Worm (Caenorhabditis elegans) whole organism, L4/young adult: ENCODE results near the gene cut-4.

Experiments
- W03F9.2 ChIP-seq: fragments of 150-350 bp; optimal IDR thresholded peaks from 2 replicates; lab custom pipeline; 2014; ENCODE audit warnings: missing biosample characterization, missing genetic modification characterization
- dao-5 ChIP-seq: sonication (generic microtip); optimal IDR thresholded peaks from 2 replicates; lab custom pipeline; 2016; ENCODE audit warnings: missing genotype, missing genetic modification characterization, moderate library complexity, missing compliant biosample characterization
- him-1 ChIP-seq: sonication (generic microtip); optimal IDR thresholded peaks from 2 replicates; lab custom pipeline; 2016; ENCODE audit warnings: missing genotype, missing genetic modification reagents, missing genetic modification characterization, missing compliant biosample characterization

The cut-4 gene

DNA sequence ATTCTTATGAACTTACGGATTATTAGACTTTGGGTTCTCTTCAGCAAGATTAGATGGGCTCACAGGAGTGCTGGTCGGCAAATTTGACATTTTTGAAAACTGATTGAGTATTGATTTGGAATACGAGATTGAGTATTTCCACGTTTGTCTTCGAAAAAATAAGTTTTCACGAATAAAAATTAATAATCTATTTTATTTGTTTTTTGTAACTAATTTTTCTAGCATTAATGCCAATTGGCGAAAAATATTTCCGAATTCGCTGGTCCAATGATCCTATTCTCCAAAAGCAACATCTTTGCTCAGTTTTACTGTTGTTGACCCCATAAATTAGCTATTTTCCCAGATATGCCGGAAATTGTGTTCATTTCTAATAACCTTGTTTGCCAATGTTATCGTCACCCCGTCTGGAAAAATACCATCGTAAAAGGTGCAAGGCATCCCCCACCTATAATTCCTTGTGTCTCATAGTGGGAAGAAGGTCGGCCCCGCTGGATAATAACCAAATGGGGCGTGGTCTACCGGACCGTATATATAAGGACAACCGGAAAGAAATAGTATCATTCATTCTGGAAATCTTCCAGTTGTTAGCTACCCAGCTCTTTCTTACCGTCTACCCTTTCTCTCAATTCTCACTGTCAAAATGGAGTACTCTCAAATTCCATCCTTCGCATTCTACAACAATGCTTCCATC, 28.4 kb downstream of the cut-4 start, which contains the start of the genes ZK673.6 and sdz-37:
ZK673.6 (minus strand) TSS at position 101 of the 691 bp plus-strand sequence.
sdz-37 (plus strand) TSS at position 641 of the 691 bp plus-strand sequence.
- TF ChIP-seq him-1 (tag; lab: Kevin White, UChicago) (no peak), dao-5 (tag; lab: Kevin White, UChicago) (no peak), W03F9.2 (tag; lab: Kevin White, UChicago) (no peak)

DNA sequence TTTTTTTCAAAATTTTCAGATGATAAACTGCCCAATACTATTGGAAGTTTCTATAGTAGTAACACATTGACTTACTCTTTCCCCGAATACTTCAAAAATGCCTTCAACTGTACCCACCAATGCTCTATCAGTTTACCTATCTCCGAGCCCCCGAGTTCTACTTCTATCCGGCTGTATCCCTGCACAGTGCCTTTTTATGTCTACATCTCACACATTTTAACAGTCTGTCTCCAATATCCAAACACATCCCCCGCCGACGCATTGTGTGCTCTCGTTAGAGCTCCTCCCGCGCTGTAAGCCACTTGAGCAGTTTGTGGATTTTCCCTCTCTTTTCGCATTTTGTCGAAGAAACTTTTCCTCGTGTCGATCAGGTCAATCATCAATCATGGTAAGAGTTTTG, 30.6 kb downstream of the cut-4 start, which contains the start of gene tnc-2:
tnc-2 (plus strand) TSS at position 301 of the 400 bp plus-strand sequence.
- TF ChIP-seq dao-5 (tag; lab: Kevin White, UChicago) (no peak), him-1 (tag; lab: Kevin White, UChicago) (no peak), W03F9.2 (tag; lab: Kevin White, UChicago) (no peak)

DNA sequence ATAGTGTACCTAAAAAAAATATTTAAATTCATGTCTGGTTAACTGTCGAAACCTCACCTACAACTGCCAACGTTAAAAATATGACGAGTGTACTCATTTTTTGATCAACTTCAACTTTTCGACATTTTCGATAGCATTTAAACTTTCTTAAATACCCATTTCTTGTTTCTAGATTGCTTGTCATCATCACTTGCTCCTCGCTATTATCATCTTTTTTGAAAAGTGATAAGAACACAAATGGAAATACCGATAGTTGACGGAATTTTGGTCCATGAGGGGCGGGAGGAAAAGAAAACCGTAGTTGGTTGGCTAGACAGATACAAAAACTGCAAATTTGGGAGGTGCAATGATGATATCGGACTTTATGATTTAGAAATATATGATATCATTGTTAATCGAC, 34.2 kb downstream of the cut-4 start, which contains the start of gene clec-143:
clec-143 (minus strand) TSS at position 139 of the 400 bp plus-strand sequence.
- TF ChIP-seq W03F9.2 (tag; lab: Kevin White, UChicago), result no peak
- no peak for TF ChIP-seq dao-5 (tag; lab: Kevin White, UChicago)
- TF ChIP-seq him-1 (tag; lab: Kevin White, UChicago), result no peak

DNA sequence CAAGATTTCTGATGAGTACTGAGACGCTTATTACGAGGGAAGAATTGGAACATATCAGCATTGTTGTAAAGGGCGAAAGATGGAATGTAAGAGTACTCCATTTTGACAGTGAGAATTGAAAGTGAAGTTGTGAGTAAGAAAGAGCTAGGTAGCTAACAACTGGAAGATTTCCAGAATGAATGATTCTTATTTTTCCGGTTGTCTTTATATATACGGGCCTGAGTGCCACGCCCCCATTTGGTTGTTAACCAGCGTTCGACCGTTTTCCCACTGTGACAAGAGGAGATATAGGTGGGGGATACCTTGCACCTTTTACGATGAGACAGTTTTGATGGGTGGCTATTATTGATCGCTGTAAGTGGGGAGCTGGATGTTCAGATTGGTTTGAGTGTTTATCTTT, 35.3 kb downstream of the cut-4 start, which contains the start of gene ZK666.1:
ZK666.1 (minus strand) TSS at position 101 of the 400 bp plus-strand sequence.
- TF ChIP-seq W03F9.2 (tag; lab: Kevin White, UChicago), result no peak
- TF ChIP-seq dao-5 (tag; lab: Kevin White, UChicago), result no peak
- no peak for TF ChIP-seq him-1 (tag; lab: Kevin White, UChicago)

DNA sequence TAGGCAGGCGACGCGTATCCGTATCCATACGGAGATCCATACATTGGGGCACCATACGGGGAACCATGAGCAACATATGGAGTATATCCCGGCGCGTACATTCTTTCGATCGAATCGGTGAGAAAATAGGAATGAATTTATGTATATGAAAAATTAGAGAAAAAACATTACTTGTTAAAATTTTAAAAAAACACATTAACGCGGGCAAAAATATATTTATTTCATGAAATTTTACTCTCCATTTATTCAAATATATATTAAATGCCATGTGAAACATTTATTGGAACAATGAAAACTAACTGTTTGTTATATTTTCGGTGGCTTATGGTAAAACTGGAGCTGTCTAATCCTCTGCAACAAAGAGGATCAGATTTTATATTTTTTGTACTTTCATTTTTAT, 35.9 kb downstream of the cut-4 start, which contains the start of gene ZK666.2:
ZK666.2 (minus strand) TSS at position 101 of the 400 bp plus-strand sequence.
- TF ChIP-seq dao-5 (tag; lab: Kevin White, UChicago) (no peak), W03F9.2 (tag; lab: Kevin White, UChicago) (no peak), him-1 (tag; lab: Kevin White, UChicago) (no peak)

DNA sequence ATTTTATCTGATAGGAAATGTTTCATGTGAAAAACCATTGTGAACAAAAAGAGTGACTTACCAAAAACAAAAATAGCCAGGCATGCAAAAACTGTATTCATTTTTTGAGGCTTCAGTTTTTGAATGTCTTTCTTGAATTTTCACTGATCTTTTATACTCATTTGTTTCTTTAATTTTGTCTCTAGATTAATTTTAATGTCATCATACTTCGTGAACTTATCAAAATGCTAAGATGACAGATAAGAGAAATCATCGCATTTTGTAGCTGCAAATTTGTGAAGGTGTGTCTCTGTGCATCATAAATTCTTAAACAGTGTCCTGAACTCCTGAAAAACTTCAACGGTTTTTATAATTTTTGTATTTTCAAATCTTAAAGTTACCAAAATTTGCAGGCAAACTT, 40.1 kb downstream of the cut-4 start, which contains the start of gene clec-58:
clec-58 (minus strand) TSS at position 101 of the 400 bp plus-strand sequence.
- TF ChIP-seq W03F9.2 (tag; lab: Kevin White, UChicago) (no peak), dao-5 (tag; lab: Kevin White, UChicago) (no peak), him-1 (tag; lab: Kevin White, UChicago) (no peak)

DNA sequence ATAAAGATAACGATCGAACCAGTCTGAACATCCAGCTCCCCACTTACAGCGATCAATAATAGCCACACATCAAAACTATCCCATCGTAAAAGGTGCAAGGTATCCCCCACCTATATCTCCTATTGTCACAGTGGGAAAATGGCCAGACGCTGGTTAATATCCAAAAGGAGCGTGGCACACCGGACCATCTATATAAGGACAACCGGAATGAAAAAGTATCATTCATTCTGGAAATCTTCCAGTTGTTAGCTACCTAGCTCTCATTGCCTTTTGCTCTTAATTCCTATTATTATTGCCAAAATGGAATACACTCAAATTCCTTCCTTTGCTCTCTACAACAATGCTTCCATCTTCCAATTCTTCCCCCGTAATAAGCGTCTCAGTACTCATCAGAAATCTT, 41.0 kb downstream of the cut-4 start, which contains the start of gene ZK666.4:
ZK666.4 (plus strand) TSS at position 301 of the 400 bp plus-strand sequence.
- TF ChIP-seq him-1 (tag; lab: Kevin White, UChicago), result no peak
- TF ChIP-seq dao-5 (tag; lab: Kevin White, UChicago), result no peak
- no peak for TF ChIP-seq W03F9.2 (tag; lab: Kevin White, UChicago)

DNA sequence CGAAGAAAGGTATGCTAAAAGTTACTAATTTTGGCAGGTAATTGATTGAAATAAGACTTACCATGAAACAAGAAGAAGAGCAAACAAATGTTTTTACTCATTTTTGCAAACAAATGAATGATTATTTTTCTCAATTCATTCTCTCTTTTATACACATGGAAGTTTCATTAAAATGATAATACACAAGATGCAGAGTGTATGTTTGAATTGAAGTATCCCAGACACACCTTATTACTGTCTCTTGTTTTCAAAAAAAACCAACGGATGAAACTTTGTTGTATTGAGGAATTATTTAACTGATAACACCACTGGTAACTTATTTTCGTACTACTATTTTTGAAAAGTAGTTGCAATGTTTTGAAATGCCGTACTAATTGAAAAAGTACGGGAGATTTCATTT, 43.4 kb downstream of the cut-4 start, which contains the start of gene clec-59:
clec-59 (minus strand) TSS at position 101 of the 400 bp plus-strand sequence.
- no peak for TF ChIP-seq him-1 (tag; lab: Kevin White, UChicago)
- no peak for TF ChIP-seq dao-5 (tag; lab: Kevin White, UChicago)
- no peak for TF ChIP-seq W03F9.2 (tag; lab: Kevin White, UChicago)

DNA sequence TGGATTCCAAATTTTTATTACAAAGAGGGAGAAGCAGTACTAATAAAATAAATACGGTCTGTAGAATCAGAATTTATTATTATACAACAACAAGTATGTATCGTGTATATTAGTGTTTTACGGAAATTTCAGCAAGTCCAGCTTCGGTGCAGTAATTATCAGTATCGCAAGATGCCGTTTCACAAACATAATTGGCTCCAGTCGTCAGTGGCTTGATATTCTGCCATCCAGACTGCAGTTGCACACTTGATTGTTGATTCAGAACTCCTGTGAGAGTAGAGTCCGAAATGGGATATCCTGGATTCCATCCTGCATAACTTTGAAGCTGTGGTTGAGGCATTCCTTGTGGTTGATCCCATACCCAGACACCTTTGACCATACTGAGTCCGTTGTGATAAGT, 44.1 kb downstream of the cut-4 start:
- TF ChIP-seq W03F9.2 (tag; lab: Kevin White, UChicago), result no peak
- no peak for TF ChIP-seq dao-5 (tag; lab: Kevin White, UChicago)

DNA sequence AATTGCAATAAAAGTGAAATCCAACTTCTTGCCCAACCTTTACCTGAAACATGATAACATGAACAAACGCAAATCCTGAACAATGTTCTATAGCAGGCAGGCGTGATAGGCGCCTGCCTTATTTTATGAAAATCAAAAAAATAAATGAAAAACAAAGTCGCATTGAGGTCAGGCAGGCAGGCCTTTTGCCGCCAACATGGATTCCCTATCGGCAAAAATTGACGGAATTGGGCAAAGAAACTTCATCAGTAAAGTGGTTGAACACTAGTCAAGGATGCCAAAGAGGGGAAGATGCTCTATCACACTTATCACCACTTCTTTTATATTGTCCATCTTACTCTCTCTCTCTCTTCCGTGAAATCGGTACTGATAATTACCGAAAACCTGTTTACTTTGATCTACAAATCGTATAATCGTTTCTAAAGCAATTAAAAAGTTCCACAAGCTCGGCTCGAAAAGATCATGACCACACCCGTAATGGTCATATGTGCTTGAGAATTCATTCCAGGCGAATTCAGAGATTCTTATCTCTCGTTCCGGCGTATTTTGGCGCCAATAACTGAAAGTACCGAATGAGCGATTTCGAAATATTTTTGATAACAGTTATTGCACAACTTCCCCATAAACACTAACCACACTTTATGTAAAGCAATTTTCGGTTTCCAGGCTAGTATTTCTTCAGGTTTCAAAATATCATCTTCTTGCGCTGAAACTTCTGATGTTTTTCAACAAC, 46.1 kb downstream of the cut-4 start, which contains the start of the genes clec-60 and ZK666.11:
clec-60 (minus strand) TSS at position 51 of the 733 bp plus-strand sequence.
ZK666.11 (plus strand) TSS at position 699 of the 733 bp plus-strand sequence.
- TF ChIP-seq dao-5 (tag; lab: Kevin White, UChicago) (no peak), him-1 (tag; lab: Kevin White, UChicago) (no peak), W03F9.2 (tag; lab: Kevin White, UChicago) (no peak)

DNA sequence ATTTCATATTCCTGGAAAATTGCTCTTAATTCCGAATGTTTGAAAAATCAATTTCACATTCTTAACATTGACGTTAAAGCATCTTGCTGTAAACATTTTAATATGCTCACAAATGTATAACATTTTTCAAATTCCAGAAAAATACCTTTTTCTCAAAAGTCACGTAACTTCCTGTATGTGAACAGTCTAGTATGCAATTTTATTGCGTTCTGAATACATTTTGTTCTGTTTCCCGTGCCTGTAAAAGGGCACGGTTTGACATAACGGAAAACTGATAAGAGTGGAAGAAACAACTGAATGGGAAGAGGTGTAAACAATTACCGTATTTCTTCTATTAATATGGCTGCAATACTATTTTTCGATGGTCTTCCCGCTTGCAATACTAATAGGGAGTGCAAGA, 47.0 kb downstream of the cut-4 start:
- TF ChIP-seq him-1 (tag; lab: Kevin White, UChicago) (no peak), dao-5 (tag; lab: Kevin White, UChicago) (no peak), W03F9.2 (tag; lab: Kevin White, UChicago) (no peak)

DNA sequence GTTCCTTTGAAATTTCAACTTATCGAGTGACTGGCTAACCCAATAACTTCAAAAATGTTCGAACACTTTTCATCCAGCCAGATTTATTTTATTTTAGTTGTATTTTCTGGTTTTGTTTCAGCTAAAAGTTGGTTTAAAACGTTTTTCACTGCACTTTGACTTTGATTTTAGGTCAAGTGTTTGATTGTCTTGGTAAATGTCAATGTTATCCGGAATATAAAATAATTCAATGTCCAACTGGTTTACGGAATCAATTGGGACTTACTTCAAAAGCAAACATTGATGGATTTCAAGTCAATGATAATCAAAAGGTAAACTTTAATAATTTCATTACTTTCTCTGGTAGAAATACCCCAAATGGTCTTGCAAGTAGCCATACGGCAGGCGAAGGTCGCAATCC, 47.9 kb downstream of the cut-4 start:
- TF ChIP-seq him-1 (tag; lab: Kevin White, UChicago) (no peak), dao-5 (tag; lab: Kevin White, UChicago) (no peak), W03F9.2 (tag; lab: Kevin White, UChicago) (no peak)

DNA sequence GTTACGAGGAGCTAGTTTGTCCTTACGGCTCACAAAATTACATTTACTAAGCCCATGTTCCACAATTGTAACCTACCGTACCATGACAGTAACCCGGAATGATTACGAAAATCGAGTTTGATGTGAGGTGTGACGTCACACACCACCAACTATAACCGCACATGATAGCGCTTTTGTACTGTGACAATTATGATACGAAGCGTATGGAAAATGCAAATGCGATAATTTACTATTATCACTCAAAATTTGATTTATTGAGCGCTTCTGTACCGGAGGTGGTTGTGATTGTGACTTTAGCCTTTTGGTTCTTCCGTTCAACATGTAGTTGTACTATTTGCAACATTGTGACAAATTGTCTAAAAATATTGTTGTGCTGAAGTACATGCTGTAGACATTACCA, 49.7 kb downstream of the cut-4 start:
- TF ChIP-seq him-1 (tag; lab: Kevin White, UChicago) (no peak), W03F9.2 (tag; lab: Kevin White, UChicago) (no peak), dao-5 (tag; lab: Kevin White, UChicago) (no peak)
